Comparison of ENCODE assay signal across 3 worm cellular contexts in genomic region chrII:8546975-8547374, ce11.
A peak's percentile ranks its signal among the peaks of the same experiment; 100 is the strongest.
TF ChIP-seq lines count a peak whose summit lies in the region.

No protein-coding gene starts in this region.

TF ChIP-seq in whole organism, L1 larva, 84 proteins besides CTCF, POLR2A, EP300 and RAD21 (continued from another document and continues in another):
- TF ChIP-seq snu-23 (GFP tag; optimal IDR thresholded peaks at IDR 0.05; lab: Kevin White, UChicago) = no peak
- TF ChIP-seq fkh-4 (tag; optimal IDR thresholded peaks at IDR 0.05; lab: Kevin White, UChicago; ENCODE audit: borderline replicate concordance) = no peak
- TF ChIP-seq sox-4 (tag; optimal IDR thresholded peaks at IDR 0.05; lab: Kevin White, UChicago) = no peak
- no peak for TF ChIP-seq zag-1 (tag; optimal IDR thresholded peaks at IDR 0.05; lab: Kevin White, UChicago)
- TF ChIP-seq isw-1 (GFP tag; IDR thresholded peaks at IDR 0.05; lab: Robert Waterston, UW) = no peak
- no peak for TF ChIP-seq ces-1 (GFP tag; optimal IDR thresholded peaks at IDR 0.05; lab: Kevin White, UChicago)
- no peak for TF ChIP-seq nhr-85 (tag; lab: Kevin White, UChicago)
- peak; percentile 25 for TF ChIP-seq fos-1 (tag; optimal IDR thresholded peaks at IDR 0.05; lab: Kevin White, UChicago)
- TF ChIP-seq hlh-17 (GFP tag; optimal IDR thresholded peaks at IDR 0.05; lab: Kevin White, UChicago; ENCODE audit: borderline replicate concordance) = no peak
- peak; percentile 68 for TF ChIP-seq nhr-20 (tag; optimal IDR thresholded peaks at IDR 0.05; lab: Kevin White, UChicago)
- no peak for TF ChIP-seq nhr-12 (tag; optimal IDR thresholded peaks at IDR 0.05; lab: Kevin White, UChicago)
- peak; percentile 27 for TF ChIP-seq dsc-1 (tag; optimal IDR thresholded peaks at IDR 0.05; lab: Kevin White, UChicago)
- no peak for TF ChIP-seq alr-1 (tag; optimal IDR thresholded peaks at IDR 0.05; lab: Kevin White, UChicago; ENCODE audit: borderline replicate concordance)
- no peak for TF ChIP-seq ceh-8 (GFP tag; optimal IDR thresholded peaks at IDR 0.05; lab: Kevin White, UChicago)
- TF ChIP-seq sup-37 (GFP tag; optimal IDR thresholded peaks at IDR 0.05; lab: Kevin White, UChicago) = no peak
- TF ChIP-seq aha-1 (tag; optimal IDR thresholded peaks at IDR 0.05; lab: Kevin White, UChicago) = no peak
- TF ChIP-seq elt-3 (tag; optimal IDR thresholded peaks at IDR 0.05; lab: Kevin White, UChicago) = peak in 1 of 6 experiments; percentile 19
- TF ChIP-seq ets-5 (GFP tag; IDR thresholded peaks at IDR 0.05; lab: Robert Waterston, UW) = no peak
- no peak for TF ChIP-seq jun-1 (tag; optimal IDR thresholded peaks at IDR 0.05; lab: Kevin White, UChicago)
- TF ChIP-seq zip-4 (GFP tag; optimal IDR thresholded peaks at IDR 0.05; lab: Kevin White, UChicago) = no peak
- peak; percentile 17 for TF ChIP-seq elt-2 (tag; optimal IDR thresholded peaks at IDR 0.05; lab: Kevin White, UChicago)
- no peak for TF ChIP-seq nhr-84 (tag; optimal IDR thresholded peaks at IDR 0.05; lab: Kevin White, UChicago)
- TF ChIP-seq tbx-2 (tag; optimal IDR thresholded peaks at IDR 0.05; lab: Kevin White, UChicago) = no peak
- peak; percentile 66 for TF ChIP-seq rnt-1 (tag; optimal IDR thresholded peaks at IDR 0.05; lab: Kevin White, UChicago)
- TF ChIP-seq swsn-7 (tag; optimal IDR thresholded peaks at IDR 0.05; lab: Kevin White, UChicago) = peak; percentile 25
- no peak for TF ChIP-seq tlp-1 (tag; optimal IDR thresholded peaks at IDR 0.05; lab: Kevin White, UChicago)
- no peak for TF ChIP-seq nhr-11 (tag; optimal IDR thresholded peaks at IDR 0.05; lab: Kevin White, UChicago)
- TF ChIP-seq fkh-8 (tag; optimal IDR thresholded peaks at IDR 0.05; lab: Kevin White, UChicago) = no peak
- TF ChIP-seq ceh-90 (tag; optimal IDR thresholded peaks at IDR 0.05; lab: Kevin White, UChicago) = no peak
- no peak for TF ChIP-seq snpc-4 (tag; optimal IDR thresholded peaks at IDR 0.05; lab: Kevin White, UChicago)
- TF ChIP-seq dpl-1 (GFP tag; optimal IDR thresholded peaks at IDR 0.05; lab: Kevin White, UChicago) = peak in 2 of 3 experiments; percentile 25 to 44
- TF ChIP-seq efl-1 (optimal IDR thresholded peaks at IDR 0.05; lab: Kevin White, UChicago) = peak; percentile 38 to 48
- TF ChIP-seq efl-1 (GFP tag; optimal IDR thresholded peaks at IDR 0.05 in 1 of 2; lab: Kevin White, UChicago) = peak; percentile 20 to 95
- no peak for TF ChIP-seq pqm-1 (tag; optimal IDR thresholded peaks at IDR 0.05; lab: Kevin White, UChicago)
- TF ChIP-seq pag-3 (tag; optimal IDR thresholded peaks at IDR 0.05; lab: Kevin White, UChicago; ENCODE audit: borderline replicate concordance, insufficient read depth) = no peak
- TF ChIP-seq blmp-1 (tag; optimal IDR thresholded peaks at IDR 0.05; lab: Kevin White, UChicago) = peak; percentile 25
- TF ChIP-seq nhr-19 (GFP tag; conservative IDR thresholded peaks at IDR 0.05; lab: Robert Waterston, UW) = peak; percentile 31; the same call in 1 of the 2 replicates
- TF ChIP-seq pax-3 (tag; optimal IDR thresholded peaks at IDR 0.05; lab: Kevin White, UChicago) = no peak
- no peak for TF ChIP-seq fkh-10 (GFP tag; optimal IDR thresholded peaks at IDR 0.05; lab: Kevin White, UChicago)
- peak; percentile 35 for TF ChIP-seq aly-2 (tag; optimal IDR thresholded peaks at IDR 0.05; lab: Kevin White, UChicago)
- TF ChIP-seq nhr-90 (tag; optimal IDR thresholded peaks at IDR 0.05; lab: Kevin White, UChicago; ENCODE audit: poor library complexity) = peak; percentile 44
- no peak for TF ChIP-seq efl-3 (GFP tag; optimal IDR thresholded peaks at IDR 0.05; lab: Kevin White, UChicago)
- no peak for TF ChIP-seq ama-1 (optimal IDR thresholded peaks at IDR 0.05; lab: Kevin White, UChicago)
- peak in 1 of 2 experiments; percentile 69 for TF ChIP-seq lsy-2 (tag; optimal IDR thresholded peaks at IDR 0.05; lab: Kevin White, UChicago)

TF ChIP-seq in whole organism, L3 larva, 47 proteins besides CTCF, POLR2A, EP300 and RAD21 (continued from another document):
- TF ChIP-seq R02D3.7 (tag; optimal IDR thresholded peaks at IDR 0.05; lab: Kevin White, UChicago) (no peak), fkh-10 (GFP tag; optimal IDR thresholded peaks at IDR 0.05; lab: Kevin White, UChicago) (no peak), nhr-76 (tag; optimal IDR thresholded peaks at IDR 0.05; lab: Kevin White, UChicago) (no peak), nhr-25 (tag; optimal IDR thresholded peaks at IDR 0.05; lab: Kevin White, UChicago) (peak; percentile 40), elt-1 (tag; optimal IDR thresholded peaks at IDR 0.05; lab: Kevin White, UChicago) (no peak), ama-1 (optimal IDR thresholded peaks at IDR 0.05; lab: Kevin White, UChicago) (no peak), ceh-16 (tag; optimal IDR thresholded peaks at IDR 0.05; lab: Kevin White, UChicago) (no peak), nhr-12 (tag; optimal IDR thresholded peaks at IDR 0.05; lab: Kevin White, UChicago) (no peak), nhr-28 (tag; optimal IDR thresholded peaks at IDR 0.05; lab: Kevin White, UChicago) (no peak), lin-39 (tag; optimal IDR thresholded peaks at IDR 0.05; lab: Kevin White, UChicago) (peak; percentile 54), ztf-11 (tag; optimal IDR thresholded peaks at IDR 0.05; lab: Kevin White, UChicago) (no peak), ceh-28 (tag; optimal IDR thresholded peaks at IDR 0.05; lab: Kevin White, UChicago) (no peak), pha-4 (tag; optimal IDR thresholded peaks at IDR 0.05; lab: Kevin White, UChicago) (peak; percentile 77), egl-5 (tag; optimal IDR thresholded peaks at IDR 0.05; lab: Kevin White, UChicago) (no peak), tbx-2 (tag; optimal IDR thresholded peaks at IDR 0.05; lab: Kevin White, UChicago) (peak; percentile 42), fos-1 (tag; optimal IDR thresholded peaks at IDR 0.05; lab: Kevin White, UChicago) (no peak), nhr-237 (tag; optimal IDR thresholded peaks at IDR 0.05; lab: Kevin White, UChicago) (no peak), nhr-77 (tag; optimal IDR thresholded peaks at IDR 0.05; lab: Kevin White, UChicago) (no peak)

TF ChIP-seq in whole organism, young adult, 124 proteins besides CTCF, POLR2A, EP300 and RAD21 (continued from another document and continues in another):
- TF ChIP-seq F10E7.11 (tag; optimal IDR thresholded peaks at IDR 0.05; lab: Kevin White, UChicago) (peak; percentile 71), sdz-38 (tag; optimal IDR thresholded peaks at IDR 0.05; lab: Kevin White, UChicago) (no peak), pbrm-1 (GFP tag; IDR thresholded peaks at IDR 0.05; lab: Robert Waterston, UW) (no peak; the same call in 1 of the 2 replicates), dpff-1 (tag; optimal IDR thresholded peaks at IDR 0.05; lab: Kevin White, UChicago) (no peak), let-607 (tag; optimal IDR thresholded peaks at IDR 0.05; lab: Kevin White, UChicago) (peak; percentile 62 to 70), repo-1 (tag; optimal IDR thresholded peaks at IDR 0.05; lab: Kevin White, UChicago) (peak; percentile 85), hrde-1 (tag; optimal IDR thresholded peaks at IDR 0.05; lab: Kevin White, UChicago; ENCODE audit: borderline replicate concordance) (peak; percentile 72), K11D2.4 (GFP tag; IDR thresholded peaks at IDR 0.05; lab: Robert Waterston, UW) (no peak; the same call in 1 of the 2 replicates), attf-6 (GFP tag; IDR thresholded peaks at IDR 0.05; lab: Robert Waterston, UW) (no peak), cebp-1 (GFP tag; IDR thresholded peaks at IDR 0.05; lab: Robert Waterston, UW) (peak; percentile 58; the same call in 1 of the 2 replicates), cebp-1 (tag; optimal IDR thresholded peaks at IDR 0.05; lab: Kevin White, UChicago) (no peak), unc-62 (GFP tag; optimal IDR thresholded peaks at IDR 0.05; lab: Kevin White, UChicago) (no peak), pha-4 (tag; optimal IDR thresholded peaks at IDR 0.05; lab: Kevin White, UChicago) (no peak), sptf-2 (GFP tag; optimal IDR thresholded peaks at IDR 0.05; lab: Kevin White, UChicago) (peak; percentile 97), cebp-2 (GFP tag; IDR thresholded peaks at IDR 0.05; lab: Robert Waterston, UW) (peak; percentile 98), lin-54 (GFP tag; optimal IDR thresholded peaks at IDR 0.05; lab: Kevin White, UChicago) (no peak), C17E4.6 (GFP tag; IDR thresholded peaks at IDR 0.05; lab: Robert Waterston, UW) (no peak), madf-3 (GFP tag; IDR thresholded peaks at IDR 0.05; lab: Robert Waterston, UW) (no peak; the same call in 1 of the 2 replicates), efl-1 (GFP tag; optimal IDR thresholded peaks at IDR 0.05; lab: Kevin White, UChicago) (peak; percentile 47), athp-1 (tag; optimal IDR thresholded peaks at IDR 0.05; lab: Kevin White, UChicago) (no peak), F55B11.4 (tag; optimal IDR thresholded peaks at IDR 0.05; lab: Kevin White, UChicago; ENCODE audit: borderline replicate concordance, insufficient read depth) (no peak), ztf-25 (GFP tag; IDR thresholded peaks at IDR 0.05; lab: Robert Waterston, UW) (peak; percentile 71; the same call in 1 of the 2 replicates), F57C9.4 (tag; optimal IDR thresholded peaks at IDR 0.05; lab: Kevin White, UChicago) (peak; percentile 69), rpc-1 (optimal IDR thresholded peaks at IDR 0.05; lab: Kevin White, UChicago) (peak; percentile 87), rpc-1 (tag; optimal IDR thresholded peaks at IDR 0.05; lab: Kevin White, UChicago) (peak; percentile 91), ceh-79 (tag; optimal IDR thresholded peaks at IDR 0.05; lab: Kevin White, UChicago) (peak; percentile 32), zfh-2 (GFP tag; conservative IDR thresholded peaks at IDR 0.05; lab: Robert Waterston, UW) (no peak), D2030.7 (GFP tag; IDR thresholded peaks at IDR 0.05; lab: Robert Waterston, UW) (peak; percentile 42; the same call in 1 of the 2 replicates), F23B12.7 (tag; optimal IDR thresholded peaks at IDR 0.05; lab: Kevin White, UChicago; ENCODE audit: insufficient read depth) (peak; percentile 88), ceh-40 (GFP tag; IDR thresholded peaks at IDR 0.05; lab: Robert Waterston, UW) (peak; percentile 92), bed-2 (GFP tag; IDR thresholded peaks at IDR 0.05; lab: Robert Waterston, UW) (no peak), snpc-4 (GFP tag; optimal IDR thresholded peaks at IDR 0.05; lab: Kevin White, UChicago) (no peak), snpc-4 (tag; optimal IDR thresholded peaks at IDR 0.05; lab: Kevin White, UChicago) (peak in 1 of 4 experiments; percentile 73), let-526 (GFP tag; IDR thresholded peaks at IDR 0.05; lab: Robert Waterston, UW) (no peak), hlh-26 (GFP tag; conservative IDR thresholded peaks at IDR 0.05; lab: Robert Waterston, UW) (no peak), unc-130 (GFP tag; optimal IDR thresholded peaks at IDR 0.05; lab: Kevin White, UChicago) (no peak), nfya-1 (tag; optimal IDR thresholded peaks at IDR 0.05; lab: Kevin White, UChicago; ENCODE audit: borderline replicate concordance, insufficient read depth) (no peak), mxl-1 (tag; optimal IDR thresholded peaks at IDR 0.05; lab: Kevin White, UChicago) (peak; percentile 97), B0035.1 (tag; optimal IDR thresholded peaks at IDR 0.05; lab: Kevin White, UChicago) (peak; percentile 51), madf-8 (GFP tag; conservative IDR thresholded peaks at IDR 0.05; lab: Robert Waterston, UW) (no peak), mes-4 (tag; optimal IDR thresholded peaks at IDR 0.05; lab: Kevin White, UChicago) (peak; percentile 89), egl-18 (GFP tag; IDR thresholded peaks at IDR 0.05; lab: Robert Waterston, UW) (peak; percentile 87), hmg-1.2 (GFP tag; IDR thresholded peaks at IDR 0.05; lab: Robert Waterston, UW) (peak; percentile 76; the same call in 1 of the 2 replicates), T07F8.4 (tag; optimal IDR thresholded peaks at IDR 0.05; lab: Kevin White, UChicago) (peak; percentile 85), ceh-91 (GFP tag; IDR thresholded peaks at IDR 0.05; lab: Robert Waterston, UW) (peak; percentile 48; the same call in 1 of the 2 replicates), die-1 (tag; optimal IDR thresholded peaks at IDR 0.05; lab: Kevin White, UChicago) (peak; percentile 96), ztf-3 (GFP tag; optimal IDR thresholded peaks at IDR 0.05; lab: Kevin White, UChicago) (no peak), tbx-9 (tag; optimal IDR thresholded peaks at IDR 0.05; lab: Kevin White, UChicago; ENCODE audit: borderline replicate concordance) (peak; percentile 21), xnd-1 (tag; optimal IDR thresholded peaks at IDR 0.05; lab: Kevin White, UChicago) (no peak), lsy-27 (tag; optimal IDR thresholded peaks at IDR 0.05; lab: Kevin White, UChicago; ENCODE audit: borderline replicate concordance, insufficient read depth) (peak; percentile 23), B0336.3 (GFP tag; IDR thresholded peaks at IDR 0.05; lab: Robert Waterston, UW) (no peak), lsl-1 (GFP tag; optimal IDR thresholded peaks at IDR 0.05; lab: Kevin White, UChicago) (no peak), lir-1 (GFP tag; conservative IDR thresholded peaks at IDR 0.05; lab: Robert Waterston, UW) (0 out of 2 replicates have a peak, but pooled peaks have one; percentile 44), snpc-1.1 (tag; optimal IDR thresholded peaks at IDR 0.05; lab: Kevin White, UChicago; ENCODE audit: insufficient read depth) (peak; percentile 64), dpl-1 (GFP tag; optimal IDR thresholded peaks at IDR 0.05; lab: Kevin White, UChicago) (peak; percentile 29), Y95B8A.8 (GFP tag; IDR thresholded peaks at IDR 0.05; lab: Robert Waterston, UW) (no peak), F57A8.1 (GFP tag; optimal IDR thresholded peaks at IDR 0.05; lab: Kevin White, UChicago) (peak; percentile 98), nhr-80 (tag; optimal IDR thresholded peaks at IDR 0.05; lab: Kevin White, UChicago) (peak; percentile 64), aptf-3 (GFP tag; IDR thresholded peaks at IDR 0.05; lab: Robert Waterston, UW) (0 out of 2 replicates have a peak, but pooled peaks have one; percentile 37), F39B2.1 (GFP tag; IDR thresholded peaks at IDR 0.05; lab: Robert Waterston, UW) (no peak), ekl-4 (GFP tag; IDR thresholded peaks at IDR 0.05; lab: Robert Waterston, UW) (peak; percentile 83), Y53F4B.3 (GFP tag; IDR thresholded peaks at IDR 0.05; lab: Robert Waterston, UW) (no peak), F49E8.2 (tag; optimal IDR thresholded peaks at IDR 0.05; lab: Kevin White, UChicago; ENCODE audit: insufficient read depth) (no peak), bed-1 (GFP tag; IDR thresholded peaks at IDR 0.05; lab: Robert Waterston, UW) (no peak), B0261.1 (tag; optimal IDR thresholded peaks at IDR 0.05; lab: Kevin White, UChicago) (peak; percentile 90), attf-3 (GFP tag; conservative IDR thresholded peaks at IDR 0.05; lab: Robert Waterston, UW) (0 out of 2 replicates have a peak, but pooled peaks have one; percentile 13), chd-7 (tag; optimal IDR thresholded peaks at IDR 0.05; lab: Kevin White, UChicago) (no peak), nhr-27 (tag; optimal IDR thresholded peaks at IDR 0.05; lab: Kevin White, UChicago) (peak; percentile 75), ama-1 (optimal IDR thresholded peaks at IDR 0.05; lab: Kevin White, UChicago) (no peak), ama-1 (GFP tag; optimal IDR thresholded peaks at IDR 0.05; lab: Kevin White, UChicago) (peak in 1 of 2 experiments; percentile 60), gei-17 (GFP tag; optimal IDR thresholded peaks at IDR 0.05; lab: Kevin White, UChicago) (no peak), ztf-18 (tag; optimal IDR thresholded peaks at IDR 0.05; lab: Kevin White, UChicago) (peak; percentile 80), nfya-2 (GFP tag; IDR thresholded peaks at IDR 0.05; lab: Robert Waterston, UW) (0 out of 2 replicates have a peak, but pooled peaks have one; percentile 35), ccch-3 (GFP tag; optimal IDR thresholded peaks at IDR 0.05; lab: Kevin White, UChicago) (no peak), ZK185.1 (tag; optimal IDR thresholded peaks at IDR 0.05; lab: Kevin White, UChicago; ENCODE audit: poor library complexity, severe bottlenecking) (peak; percentile 88), snpc-1.3 (tag; optimal IDR thresholded peaks at IDR 0.05; lab: Kevin White, UChicago; ENCODE audit: insufficient read depth) (no peak)
